Worm (Caenorhabditis elegans): ENCODE measurements around the gene C23G10.7.

ce11 chrIII:6195718-6196117 is 2.5 kb downstream of the C23G10.7 start:
- no peak for TF ChIP-seq unc-130 (GFP tag; optimal IDR thresholded peaks at IDR 0.05)
- TF ChIP-seq ztf-3 (GFP tag; optimal IDR thresholded peaks at IDR 0.05), result no peak
- no peak for TF ChIP-seq Y79H2A.3 (GFP tag; conservative IDR thresholded peaks at IDR 0.05)
- TF ChIP-seq attf-3 (GFP tag; conservative IDR thresholded peaks at IDR 0.05), result no peak
- TF ChIP-seq dpff-1 (tag; optimal IDR thresholded peaks at IDR 0.05), result peak; percentile 27
- TF ChIP-seq ekl-4 (GFP tag; IDR thresholded peaks at IDR 0.05), result no peak

Measured in whole organism, young adult.